Worm (Caenorhabditis elegans): ENCODE results near the gene sdz-26.
"Not testable (repeated sequence)": the region's sequence is repeated elsewhere in the genome, so short reads cannot be mapped to it uniquely, and the experiment has no call there.

sdz-26 gene

DNA sequence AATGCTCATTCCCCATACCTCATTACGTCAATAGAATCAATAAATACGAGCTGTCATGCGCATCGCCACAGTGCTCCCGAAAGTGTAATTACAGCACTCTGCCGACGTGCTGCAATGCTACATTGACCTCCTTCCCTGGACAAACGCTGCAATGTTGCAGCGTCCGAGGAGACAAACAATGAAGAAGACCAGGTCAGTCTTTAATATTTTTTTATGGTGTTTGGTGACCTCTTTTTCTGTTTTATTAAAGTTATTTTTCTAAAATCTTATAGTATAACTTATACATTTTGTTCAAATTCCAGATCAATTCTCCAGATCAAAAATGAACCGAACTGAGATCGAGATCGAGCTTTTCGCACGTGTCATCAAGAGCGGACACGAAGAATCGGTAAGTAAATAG, at the start of gene sdz-26:
Gene sdz-26 (plus strand): TSS at position 301 of the 400 bp plus-strand sequence.
- TF ChIP-seq flt-1 (GFP tag; IDR thresholded peaks at IDR 0.05): no peak
- no peak for TF ChIP-seq ztf-29 (GFP tag; IDR thresholded peaks at IDR 0.05)
- no peak for TF ChIP-seq ref-1 (GFP tag; conservative IDR thresholded peaks at IDR 0.05)
- no peak for TF ChIP-seq ztf-23 (GFP tag; IDR thresholded peaks at IDR 0.05)
- TF ChIP-seq med-1 (GFP tag; optimal IDR thresholded peaks at IDR 0.05; ENCODE audit: insufficient read depth): no peak
- TF ChIP-seq klf-2 (GFP tag; conservative IDR thresholded peaks at IDR 0.05): no peak

DNA sequence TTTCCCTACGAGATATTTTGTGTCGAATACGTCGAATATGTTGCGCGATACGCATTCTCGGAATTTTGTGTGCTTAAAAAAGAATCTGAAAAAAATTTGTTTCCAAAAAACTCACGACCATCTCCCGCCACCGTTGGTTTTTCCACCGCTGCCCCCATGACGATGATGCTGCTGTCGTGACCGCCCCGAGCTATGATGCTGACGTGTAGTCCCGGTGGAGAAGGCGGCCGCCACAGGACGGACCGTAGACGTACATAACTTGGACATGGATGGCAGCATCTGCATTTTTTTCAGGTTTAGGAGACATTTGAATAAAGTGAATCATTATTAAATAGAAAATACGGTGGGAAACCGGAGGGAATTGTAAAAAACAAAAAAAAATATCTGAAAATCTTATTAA, 37.4 kb upstream of the sdz-26 start, which contains the start of gene ddl-3:
Gene ddl-3 (minus strand): TSS at position 289 of the 400 bp plus-strand sequence.
- TF ChIP-seq T22C8.4 (GFP tag; IDR thresholded peaks at IDR 0.05); tab-1 (GFP tag; IDR thresholded peaks at IDR 0.05); cog-1 (tag; optimal IDR thresholded peaks at IDR 0.05): not testable (repeated sequence)

DNA sequence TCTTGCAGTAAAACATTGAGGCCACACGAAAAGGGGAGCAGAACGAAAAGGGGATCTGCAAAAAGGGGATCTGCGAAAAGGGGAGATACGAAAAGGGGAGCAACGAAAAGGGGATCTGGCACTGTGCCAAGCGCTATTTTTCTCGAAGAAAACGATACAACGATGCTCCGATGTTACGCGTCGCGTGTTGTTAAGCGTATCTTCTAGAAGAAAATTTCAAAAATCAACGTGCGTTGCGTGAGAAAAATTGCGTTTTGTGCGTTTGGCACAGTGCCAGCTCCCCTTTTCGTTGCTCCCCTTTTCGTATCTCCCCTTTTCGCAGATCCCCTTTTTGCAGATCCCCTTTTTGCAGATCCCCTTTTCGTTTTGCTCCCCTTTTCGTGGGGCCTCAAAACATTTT, 35.3 kb upstream of the sdz-26 start, which contains the start of gene Y54G11A.9:
Gene Y54G11A.9 (minus strand): TSS at position 196 of the 400 bp plus-strand sequence.
- 0 out of 2 replicates have a peak, but pooled peaks have one; percentile 29 for TF ChIP-seq ztf-23 (GFP tag; IDR thresholded peaks at IDR 0.05)

DNA sequence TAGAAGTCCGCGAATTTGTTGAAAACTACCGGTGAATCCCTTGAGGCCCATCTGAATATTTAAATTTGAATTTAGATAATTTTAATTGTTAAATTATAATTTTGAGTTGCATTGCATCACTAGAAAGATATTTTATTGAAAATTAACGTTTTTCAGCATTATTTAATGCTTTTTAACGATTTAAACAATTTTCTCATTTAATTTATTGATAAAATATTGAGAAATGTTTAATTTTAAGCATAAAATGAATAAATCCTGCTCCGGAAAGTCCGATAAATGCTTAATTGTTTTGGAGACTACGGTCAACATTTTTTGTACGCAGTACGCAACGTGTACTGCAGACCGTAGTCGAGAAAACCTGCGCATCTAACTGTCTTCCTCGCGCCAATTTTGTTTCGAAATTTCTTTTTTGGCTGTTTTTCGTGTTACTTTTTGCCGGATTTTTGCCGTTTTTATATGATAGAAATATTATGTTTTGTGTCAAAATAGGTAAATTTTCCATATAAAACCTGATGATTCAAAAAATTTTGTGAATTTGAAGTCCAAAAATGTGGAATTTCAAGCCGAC, 32.1 kb upstream of the sdz-26 start, which contains the start of the genes Y54G11A.17, lin-7 and elof-1:
Gene Y54G11A.17 (minus strand): TSS at position 51 of the 568 bp plus-strand sequence.
Gene lin-7 (minus strand): TSS at position 51 of the 568 bp plus-strand sequence.
Gene elof-1 (plus strand): TSS at position 383 of the 568 bp plus-strand sequence.
- TF ChIP-seq klf-2 (GFP tag; conservative IDR thresholded peaks at IDR 0.05) (no peak), ref-1 (GFP tag; conservative IDR thresholded peaks at IDR 0.05) (no peak), med-1 (GFP tag; optimal IDR thresholded peaks at IDR 0.05; ENCODE audit: insufficient read depth) (no peak), ztf-29 (GFP tag; IDR thresholded peaks at IDR 0.05) (no peak), cog-1 (tag; optimal IDR thresholded peaks at IDR 0.05) (peak; percentile 15), flt-1 (GFP tag; IDR thresholded peaks at IDR 0.05) (peak; percentile 67), T22C8.4 (GFP tag; IDR thresholded peaks at IDR 0.05) (no peak), ztf-23 (GFP tag; IDR thresholded peaks at IDR 0.05) (peak; percentile 59; the same call in 1 of the 2 replicates), tab-1 (GFP tag; IDR thresholded peaks at IDR 0.05) (no peak)

DNA sequence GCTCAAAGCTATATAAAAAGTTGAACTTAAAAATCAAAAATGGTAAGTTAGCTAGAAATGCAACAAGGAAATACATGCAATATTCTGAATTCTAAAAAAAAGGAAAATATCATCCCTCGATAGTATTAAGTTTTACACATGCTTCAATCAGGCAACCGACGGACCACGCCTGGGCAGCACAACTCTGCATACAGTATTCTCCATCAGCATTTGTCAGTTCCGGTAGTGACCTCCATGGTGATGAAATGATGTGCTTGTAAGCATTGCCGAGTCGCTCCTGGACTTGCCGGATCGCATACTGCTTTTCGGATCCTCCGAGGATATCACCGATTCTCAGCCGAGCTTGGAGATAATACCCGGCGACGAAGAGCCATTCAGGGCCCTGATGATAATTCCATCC, 30.8 kb upstream of the sdz-26 start:
- TF ChIP-seq klf-2 (GFP tag; conservative IDR thresholded peaks at IDR 0.05): no peak
- TF ChIP-seq ref-1 (GFP tag; conservative IDR thresholded peaks at IDR 0.05): no peak
- no peak for TF ChIP-seq med-1 (GFP tag; optimal IDR thresholded peaks at IDR 0.05; ENCODE audit: insufficient read depth)
- TF ChIP-seq tab-1 (GFP tag; IDR thresholded peaks at IDR 0.05): no peak
- no peak for TF ChIP-seq T22C8.4 (GFP tag; IDR thresholded peaks at IDR 0.05)
- no peak for TF ChIP-seq ztf-23 (GFP tag; IDR thresholded peaks at IDR 0.05)
- no peak for TF ChIP-seq flt-1 (GFP tag; IDR thresholded peaks at IDR 0.05)
- TF ChIP-seq ztf-29 (GFP tag; IDR thresholded peaks at IDR 0.05): no peak
- no peak for TF ChIP-seq cog-1 (tag; optimal IDR thresholded peaks at IDR 0.05)

DNA sequence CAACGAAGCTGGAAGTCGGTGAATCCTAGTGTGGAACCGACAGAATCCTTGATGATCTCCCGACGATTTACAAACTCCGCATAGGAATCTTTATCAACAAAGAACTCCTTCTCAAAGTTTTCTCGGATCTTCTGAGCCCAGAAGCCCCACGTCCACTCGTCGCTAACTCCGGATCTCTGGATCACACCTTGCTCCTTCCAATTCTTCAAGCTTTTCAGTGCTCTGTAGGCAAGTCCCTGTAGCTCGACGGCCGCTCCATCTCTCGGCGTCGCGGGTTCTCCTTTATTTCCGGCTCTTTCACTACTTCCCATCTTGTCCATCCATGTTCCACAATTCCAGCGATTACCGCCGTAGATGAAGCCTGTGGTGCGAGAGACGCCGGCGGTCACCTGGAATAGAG, 30.2 kb upstream of the sdz-26 start:
- TF ChIP-seq med-1 (GFP tag; optimal IDR thresholded peaks at IDR 0.05; ENCODE audit: insufficient read depth) (no peak), klf-2 (GFP tag; conservative IDR thresholded peaks at IDR 0.05) (0 out of 2 replicates have a peak, but pooled peaks have one; percentile 8)

DNA sequence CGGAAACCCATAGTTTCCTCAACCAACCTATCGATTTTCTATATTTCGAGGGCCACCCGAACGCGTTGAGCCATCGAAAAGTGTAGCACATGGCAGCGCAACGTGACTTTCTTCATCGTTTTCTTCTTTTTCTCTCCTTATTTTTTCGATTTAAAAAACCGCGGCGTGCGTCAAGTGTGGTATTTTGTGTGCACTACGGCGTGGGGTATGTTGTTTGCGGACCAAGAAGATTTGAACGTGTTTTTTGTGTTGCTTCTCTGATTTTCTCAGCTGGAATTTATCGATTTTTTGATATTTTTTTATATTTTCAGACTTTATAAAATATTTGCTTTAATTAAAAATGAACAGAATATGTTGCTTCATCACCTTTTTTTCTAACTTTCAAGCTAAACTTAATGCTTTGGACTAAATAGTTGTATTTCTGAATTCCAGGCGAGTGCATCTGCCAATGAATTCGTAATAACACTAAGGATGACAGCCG, 23.6 kb upstream of the sdz-26 start, which contains the start of the genes agl-1 and pfs-2:
Gene agl-1 (minus strand): TSS at position 178 of the 481 bp plus-strand sequence.
Gene pfs-2 (plus strand): TSS at position 431 of the 481 bp plus-strand sequence.
- TF ChIP-seq flt-1 (GFP tag; IDR thresholded peaks at IDR 0.05) (peak; percentile 65; the same call in 1 of the 2 replicates), med-1 (GFP tag; optimal IDR thresholded peaks at IDR 0.05; ENCODE audit: insufficient read depth) (no peak), klf-2 (GFP tag; conservative IDR thresholded peaks at IDR 0.05) (no peak), ref-1 (GFP tag; conservative IDR thresholded peaks at IDR 0.05) (no peak), tab-1 (GFP tag; IDR thresholded peaks at IDR 0.05) (no peak), cog-1 (tag; optimal IDR thresholded peaks at IDR 0.05) (peak; percentile 49), ztf-23 (GFP tag; IDR thresholded peaks at IDR 0.05) (peak; percentile 52; the same call in 1 of the 2 replicates), ztf-29 (GFP tag; IDR thresholded peaks at IDR 0.05) (no peak), T22C8.4 (GFP tag; IDR thresholded peaks at IDR 0.05) (peak; percentile 56; the same call in 1 of the 2 replicates)

DNA sequence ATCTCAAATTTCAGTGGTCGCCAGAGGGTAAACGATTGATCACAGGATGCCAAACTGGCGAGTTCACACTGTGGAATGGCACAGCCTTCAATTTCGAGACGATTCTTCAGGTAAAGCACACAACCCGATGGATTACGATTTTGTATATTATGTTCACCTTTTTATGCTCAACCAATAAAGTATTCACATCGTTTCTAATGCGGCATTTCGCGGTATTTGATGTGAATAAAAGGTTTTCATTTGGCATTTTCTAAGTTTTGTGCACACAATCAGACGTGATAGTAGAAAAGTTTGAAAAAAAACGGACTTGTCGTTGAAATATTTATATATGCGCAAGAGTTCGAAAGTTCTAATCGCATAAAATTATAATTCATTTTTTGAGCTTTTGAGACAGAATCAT, 22.5 kb upstream of the sdz-26 start:
- TF ChIP-seq T22C8.4 (GFP tag; IDR thresholded peaks at IDR 0.05) (no peak), flt-1 (GFP tag; IDR thresholded peaks at IDR 0.05) (no peak), tab-1 (GFP tag; IDR thresholded peaks at IDR 0.05) (no peak), med-1 (GFP tag; optimal IDR thresholded peaks at IDR 0.05; ENCODE audit: insufficient read depth) (no peak), cog-1 (tag; optimal IDR thresholded peaks at IDR 0.05) (no peak), ztf-29 (GFP tag; IDR thresholded peaks at IDR 0.05) (no peak), ref-1 (GFP tag; conservative IDR thresholded peaks at IDR 0.05) (no peak), klf-2 (GFP tag; conservative IDR thresholded peaks at IDR 0.05) (no peak), ztf-23 (GFP tag; IDR thresholded peaks at IDR 0.05) (no peak)

DNA sequence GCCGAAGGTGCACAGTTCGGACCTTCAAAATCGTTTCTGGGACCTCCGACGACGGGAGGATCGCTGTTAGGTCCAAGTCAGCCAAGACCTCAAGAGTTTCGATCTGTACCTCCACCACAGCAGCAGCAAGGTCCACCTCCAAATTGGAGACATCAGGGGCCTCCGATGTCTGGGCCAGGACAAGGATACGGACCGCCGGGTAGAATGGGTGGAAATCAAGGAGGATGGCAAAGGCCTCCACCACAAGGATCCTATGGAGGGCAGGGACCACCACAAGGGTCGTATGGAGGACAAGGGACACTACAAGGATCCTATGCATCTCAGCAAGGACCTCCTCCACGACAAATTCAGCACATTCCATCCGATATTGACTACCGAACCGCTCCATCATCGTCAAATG, 20.9 kb upstream of the sdz-26 start:
- TF ChIP-seq flt-1 (GFP tag; IDR thresholded peaks at IDR 0.05) (0 out of 2 replicates have a peak, but pooled peaks have one; percentile 19), klf-2 (GFP tag; conservative IDR thresholded peaks at IDR 0.05) (no peak)

DNA sequence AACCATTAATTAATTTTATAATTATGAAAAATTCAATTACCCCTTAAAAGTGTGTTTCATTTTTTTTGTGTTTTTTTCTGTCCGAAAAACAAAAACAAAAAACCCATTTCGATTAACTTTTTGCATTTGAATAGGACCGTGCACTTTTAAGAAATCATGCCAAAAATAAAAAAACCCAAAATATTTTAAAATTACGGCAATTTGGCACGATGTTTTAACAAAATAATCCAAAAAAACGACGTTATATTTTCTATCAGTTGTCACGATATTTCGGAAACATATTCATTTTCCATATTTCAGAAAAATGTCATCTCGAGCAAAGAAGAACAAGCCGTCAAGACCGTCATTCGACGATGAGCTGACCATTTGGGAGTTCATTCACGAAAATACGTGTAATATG, 19.8 kb upstream of the sdz-26 start, which contains the start of gene tebp-1:
Gene tebp-1 (plus strand): TSS at position 301 of the 400 bp plus-strand sequence.
- TF ChIP-seq klf-2 (GFP tag; conservative IDR thresholded peaks at IDR 0.05): no peak
